Fruit fly (Drosophila melanogaster): ENCODE results near the gene rumpel.

DNA sequence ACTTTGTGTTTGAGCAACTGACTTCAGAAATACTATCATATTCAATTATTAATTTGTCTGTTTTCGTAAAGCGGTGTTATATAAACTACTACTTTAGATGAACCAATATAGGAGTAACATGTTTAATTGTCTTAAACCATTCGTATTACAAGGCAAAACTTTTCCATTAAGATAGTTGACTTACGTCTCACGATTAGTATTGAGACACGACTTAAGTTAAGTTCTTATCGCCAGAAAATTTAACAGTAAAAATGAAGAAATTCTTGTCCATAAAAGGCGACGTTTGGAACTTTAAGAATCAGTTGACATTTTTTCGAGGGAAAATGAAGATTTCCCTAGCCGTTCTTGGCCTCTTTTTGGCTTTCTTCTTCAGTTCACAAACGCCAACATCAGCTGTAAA is 4.8 kb upstream of the rumpel start, which contains the start of gene CG42705:
- TF ChIP-seq CG2199 (GFP tag; IDR thresholded peaks at IDR 0.05) (no peak), gcm2 (GFP tag; optimal IDR thresholded peaks at IDR 0.05) (no peak), Ssrp (tag; optimal IDR thresholded peaks at IDR 0.05) (no peak), stwl (tag; optimal IDR thresholded peaks at IDR 0.05) (no peak), zf30C (GFP tag; optimal IDR thresholded peaks at IDR 0.05) (no peak), grau (tag; optimal IDR thresholded peaks at IDR 0.05) (no peak), HHEX (GFP tag; optimal IDR thresholded peaks at IDR 0.05) (no peak)

Measured in whole organism, embryonic.